Worm (Caenorhabditis elegans) whole organism, early embryonic: ENCODE measurements around the gene F13B12.6.

Source experiments
- B0310.2 ChIP-seq: sonication (generic microtip); optimal IDR thresholded peaks from 2 replicates; lab custom pipeline; 2016; ENCODE audit warnings: mild to moderate bottlenecking, missing genetic modification characterization, missing compliant biosample characterization
- F13C5.2 ChIP-seq: sonication (generic microtip); optimal IDR thresholded peaks from 2 replicates; lab custom pipeline; 2017; ENCODE audit warnings: mild to moderate bottlenecking, missing genetic modification characterization, inconsistent platforms, missing compliant biosample characterization
- aly-1 ChIP-seq: sonication (generic microtip); optimal IDR thresholded peaks from 2 replicates; lab custom pipeline; 2016; ENCODE audit warnings: missing genetic modification characterization, missing compliant biosample characterization
- ama-1 ChIP-seq: fragments of 150-350 bp; optimal IDR thresholded peaks from 2 replicates; lab custom pipeline; 2014
- ceh-13 ChIP-seq: fragments of 200-800 bp; sonication (Bioruptor generic); optimal IDR thresholded peaks from 2 replicates; lab custom pipeline; 2018; ENCODE audit warnings: mild to moderate bottlenecking, missing genetic modification characterization, missing compliant biosample characterization
- ceh-36 ChIP-seq: sonication (generic microtip); optimal IDR thresholded peaks from 2 replicates; lab custom pipeline; 2016; ENCODE audit warnings: missing genetic modification characterization, inconsistent platforms, missing compliant biosample characterization
- ets-7 ChIP-seq: sonication (generic microtip); optimal IDR thresholded peaks from 2 replicates; lab custom pipeline; 2016; ENCODE audit warnings: missing genotype, missing genetic modification characterization, missing compliant biosample characterization
- flt-1 ChIP-seq: fragments of 200-800 bp; sonication (Bioruptor generic); IDR thresholded peaks from 2 replicates; pipeline ENCODE4 v1.3.6; 2022; ENCODE audit warnings: missing genetic modification characterization, missing compliant biosample characterization
- hmbx-1 ChIP-seq: sonication (generic microtip); optimal IDR thresholded peaks from 2 replicates; lab custom pipeline; 2016; ENCODE audit warnings: mild to moderate bottlenecking, missing genetic modification characterization, missing compliant biosample characterization
- hmg-4 ChIP-seq: fragments of 200-800 bp; sonication (Bioruptor generic); optimal IDR thresholded peaks from 2 replicates; lab custom pipeline; 2018; ENCODE audit warnings: mild to moderate bottlenecking, missing genetic modification characterization, missing compliant biosample characterization
- hnd-1 ChIP-seq: sonication (generic microtip); optimal IDR thresholded peaks from 2 replicates; lab custom pipeline; 2016; ENCODE audit warnings: missing genetic modification characterization, missing compliant biosample characterization
- pes-1 ChIP-seq: fragments of 200-800 bp; sonication (Bioruptor generic); IDR thresholded peaks from 2 replicates; pipeline ENCODE4 v1.3.6; 2022; ENCODE audit warnings: missing genetic modification reagents, missing genetic modification characterization, missing compliant biosample characterization
- scrt-1 ChIP-seq: fragments of 200-800 bp; sonication (Bioruptor generic); IDR thresholded peaks from 2 replicates; pipeline ENCODE4 v1.3.6; 2022; ENCODE audit warnings: missing genetic modification characterization, missing compliant biosample characterization
- sea-1 ChIP-seq: fragments of 200-800 bp; sonication (Bioruptor generic); conservative IDR thresholded peaks from 2 replicates; pipeline ENCODE4 v1.3.6; 2022; ENCODE audit warnings: missing genetic modification characterization, missing compliant biosample characterization
- tbx-11 ChIP-seq: fragments of 200-800 bp; sonication (Bioruptor generic); IDR thresholded peaks from 2 replicates; pipeline ENCODE4 v1.3.6; 2022; ENCODE audit warnings: missing genetic modification characterization, missing compliant biosample characterization
- tbx-37 ChIP-seq: fragments of 200-800 bp; sonication (Bioruptor generic); conservative IDR thresholded peaks from 2 replicates; pipeline ENCODE4 v1.3.6; 2022; ENCODE audit warnings: missing genetic modification reagents, missing genetic modification characterization, missing compliant biosample characterization
- tra-4 ChIP-seq: sonication (generic microtip); optimal IDR thresholded peaks from 2 replicates; lab custom pipeline; 2017; ENCODE audit warnings: missing genetic modification characterization, missing compliant biosample characterization

Gene F13B12.6

ce11 chrIV:10417781-10418180 is at the start of gene F13B12.6:
TSS of gene F13B12.6 (minus strand) at chrIV:10417881.
- no peak for TF ChIP-seq tra-4 (tag; lab: Kevin White, UChicago)
- TF ChIP-seq ceh-36 (tag; lab: Kevin White, UChicago) = no peak
- no peak for TF ChIP-seq pes-1
- TF ChIP-seq F13C5.2 (tag; lab: Kevin White, UChicago) = no peak
- no peak for TF ChIP-seq scrt-1 (GFP tag; lab: Robert Waterston, UW)
- TF ChIP-seq ceh-13 = no peak
- TF ChIP-seq ama-1 (lab: Kevin White, UChicago) = no peak
- TF ChIP-seq hnd-1 = no peak
- no peak for TF ChIP-seq ets-7 (tag; lab: Kevin White, UChicago)
- TF ChIP-seq hmbx-1 (tag; lab: Kevin White, UChicago) = no peak
- no peak for TF ChIP-seq B0310.2 (tag; lab: Kevin White, UChicago)
- TF ChIP-seq sea-1 (GFP tag; lab: Robert Waterston, UW) = no peak
- no peak for TF ChIP-seq tbx-11 (GFP tag; lab: Robert Waterston, UW)

- TF ChIP-seq pes-1 (no peak), tbx-37 (GFP tag; lab: Robert Waterston, UW) (no peak), tra-4 (tag; lab: Kevin White, UChicago) (no peak), sea-1 (GFP tag; lab: Robert Waterston, UW) (no peak), flt-1 (GFP tag; lab: Robert Waterston, UW) (no peak), B0310.2 (tag; lab: Kevin White, UChicago) (no peak), hmg-4 (no peak), scrt-1 (GFP tag; lab: Robert Waterston, UW) (no peak), ama-1 (lab: Kevin White, UChicago) (no peak), hmbx-1 (tag; lab: Kevin White, UChicago) (no peak), aly-1 (no peak), ets-7 (tag; lab: Kevin White, UChicago) (no peak), F13C5.2 (tag; lab: Kevin White, UChicago) (no peak), hnd-1 (no peak)
These were observed 49.7 kb upstream of the F13B12.6 start for ce11 chrIV:10467347-10467746.

ce11 chrIV:10466398-10466797 is 48.7 kb upstream of the F13B12.6 start:
- TF ChIP-seq ama-1 (lab: Kevin White, UChicago) = no peak
- no peak for TF ChIP-seq hnd-1
- no peak for TF ChIP-seq F13C5.2 (tag; lab: Kevin White, UChicago)
- TF ChIP-seq hmg-4 = no peak
- no peak for TF ChIP-seq ceh-36 (tag; lab: Kevin White, UChicago)
- no peak for TF ChIP-seq tbx-11 (GFP tag; lab: Robert Waterston, UW)
- TF ChIP-seq flt-1 (GFP tag; lab: Robert Waterston, UW) = no peak
- TF ChIP-seq pes-1 = no peak
- no peak for TF ChIP-seq ceh-13
- TF ChIP-seq B0310.2 (tag; lab: Kevin White, UChicago) = no peak
- TF ChIP-seq hmbx-1 (tag; lab: Kevin White, UChicago) = no peak
- no peak for TF ChIP-seq ets-7 (tag; lab: Kevin White, UChicago)
- TF ChIP-seq tbx-37 (GFP tag; lab: Robert Waterston, UW) = no peak
- TF ChIP-seq aly-1 = no peak
- TF ChIP-seq scrt-1 (GFP tag; lab: Robert Waterston, UW) = no peak
- TF ChIP-seq tra-4 (tag; lab: Kevin White, UChicago) = no peak
- TF ChIP-seq sea-1 (GFP tag; lab: Robert Waterston, UW) = no peak

ce11 chrIV:10465764-10466163 is 48.1 kb upstream of the F13B12.6 start:
- TF ChIP-seq ets-7 (tag; lab: Kevin White, UChicago) (no peak), hmbx-1 (tag; lab: Kevin White, UChicago) (no peak), pes-1 (no peak), hmg-4 (no peak), ceh-36 (tag; lab: Kevin White, UChicago) (no peak), scrt-1 (GFP tag; lab: Robert Waterston, UW) (no peak), ceh-13 (no peak)

- no peak for TF ChIP-seq tbx-11 (GFP tag; lab: Robert Waterston, UW)
- no peak for TF ChIP-seq aly-1
- TF ChIP-seq pes-1 = no peak
- no peak for TF ChIP-seq tbx-37 (GFP tag; lab: Robert Waterston, UW)
- TF ChIP-seq ets-7 (tag; lab: Kevin White, UChicago) = no peak
- no peak for TF ChIP-seq hnd-1
- TF ChIP-seq hmg-4 = no peak
- no peak for TF ChIP-seq F13C5.2 (tag; lab: Kevin White, UChicago)
- no peak for TF ChIP-seq B0310.2 (tag; lab: Kevin White, UChicago)
- TF ChIP-seq hmbx-1 (tag; lab: Kevin White, UChicago) = no peak
These were observed 46.4 kb upstream of the F13B12.6 start, which contains the start of gene ugt-43 for ce11 chrIV:10463987-10464638. TSS of gene ugt-43 (plus strand) at chrIV:10464588.

ce11 chrIV:10463127-10463526 is 45.4 kb upstream of the F13B12.6 start:
- no peak for TF ChIP-seq ceh-13
- no peak for TF ChIP-seq pes-1
- TF ChIP-seq scrt-1 (GFP tag; lab: Robert Waterston, UW) = no peak
- no peak for TF ChIP-seq F13C5.2 (tag; lab: Kevin White, UChicago)
- TF ChIP-seq flt-1 (GFP tag; lab: Robert Waterston, UW) = no peak
- no peak for TF ChIP-seq tra-4 (tag; lab: Kevin White, UChicago)

ce11 chrIV:10462608-10463007 is 44.9 kb upstream of the F13B12.6 start:
- TF ChIP-seq hnd-1 = no peak
- no peak for TF ChIP-seq ceh-13

ce11 chrIV:10461767-10462166 is 44.1 kb upstream of the F13B12.6 start, which contains the start of gene mec-3:
TSS of gene mec-3 (minus strand) at chrIV:10461867.
- TF ChIP-seq scrt-1 (GFP tag; lab: Robert Waterston, UW) (no peak), ceh-36 (tag; lab: Kevin White, UChicago) (no peak), aly-1 (no peak), pes-1 (no peak), tbx-37 (GFP tag; lab: Robert Waterston, UW) (no peak), F13C5.2 (tag; lab: Kevin White, UChicago) (no peak), sea-1 (GFP tag; lab: Robert Waterston, UW) (no peak), ama-1 (lab: Kevin White, UChicago) (no peak), hnd-1 (no peak), hmg-4 (no peak), tbx-11 (GFP tag; lab: Robert Waterston, UW) (no peak), ets-7 (tag; lab: Kevin White, UChicago) (no peak), flt-1 (GFP tag; lab: Robert Waterston, UW) (no peak), hmbx-1 (tag; lab: Kevin White, UChicago) (no peak), tra-4 (tag; lab: Kevin White, UChicago) (no peak), B0310.2 (tag; lab: Kevin White, UChicago) (no peak), ceh-13 (no peak)
